Fruit fly (Drosophila melanogaster) whole organism, prepupa: ENCODE measurements around the gene ATPsynbeta.

Source experiments
- CG16779 ChIP-seq: fragments of 200-800 bp; sonication (Bioruptor generic); optimal IDR thresholded peaks from 3 replicates; lab custom pipeline; 2017; ENCODE audit warnings: missing biosample characterization, mild to moderate bottlenecking, missing genetic modification characterization
- CG6276 ChIP-seq: fragments of 200-800 bp; sonication (Bioruptor generic); optimal IDR thresholded peaks from 2 replicates; lab custom pipeline; 2017; ENCODE audit warnings: missing biosample characterization, mild to moderate bottlenecking, missing genetic modification characterization
- dac ChIP-seq: fragments of 200-800 bp; sonication (Bioruptor generic); optimal IDR thresholded peaks from 2 replicates; lab custom pipeline; 2017; ENCODE audit warnings: missing biosample characterization, mild to moderate bottlenecking, missing genetic modification characterization
- pdm3 ChIP-seq: fragments of 200-800 bp; sonication (Bioruptor generic); optimal IDR thresholded peaks from 3 replicates; lab custom pipeline; 2016; ENCODE audit warnings: missing biosample characterization, missing genetic modification characterization

dm6 chr4:988379-988778 is 42.9 kb upstream of the ATPsynbeta start:
- TF ChIP-seq dac (GFP tag; lab: Kevin White, UChicago) (no peak), CG16779 (tag; lab: Kevin White, UChicago) (no peak), CG6276 (GFP tag; lab: Kevin White, UChicago) (no peak), pdm3 (no peak)
